Fruit fly (Drosophila melanogaster) whole organism, wandering third instar larva: ENCODE measurements around the gene Tsp29Fb.

ENCODE experiments used
- Abd-B ChIP-seq: fragments of >200 bp; optimal IDR thresholded peaks from 2 replicates; lab custom pipeline; 2017; ENCODE audit warnings: missing biosample characterization, missing genetic modification characterization
- CG9705 ChIP-seq: fragments of 200-800 bp; sonication (Bioruptor generic); optimal IDR thresholded peaks from 2 replicates; lab custom pipeline; 2018; ENCODE audit warnings: missing biosample characterization, mild to moderate bottlenecking, missing genetic modification characterization
- CrebA ChIP-seq: fragments of 200-800 bp; sonication (Bioruptor generic); optimal IDR thresholded peaks from 2 replicates; lab custom pipeline; 2016; ENCODE audit warnings: missing biosample characterization, mild to moderate bottlenecking, missing genetic modification characterization, borderline replicate concordance
- Dfd ChIP-seq: fragments of >200 bp; optimal IDR thresholded peaks from 2 replicates; lab custom pipeline; 2017; ENCODE audit warnings: missing biosample characterization, missing genetic modification characterization
- GATAd ChIP-seq: sonication (Bioruptor generic); optimal IDR thresholded peaks from 2 replicates; lab custom pipeline; 2016; ENCODE audit warnings: missing biosample characterization, missing genetic modification characterization
- HLH106 ChIP-seq: fragments of 200-800 bp; optimal IDR thresholded peaks from 3 replicates; lab custom pipeline; 2019; ENCODE audit warnings: missing biosample characterization, mild to moderate bottlenecking, missing genetic modification characterization, moderate library complexity
- Hnf4 ChIP-seq: fragments of 200-800 bp; sonication (Bioruptor generic); optimal IDR thresholded peaks from 2 replicates; lab custom pipeline; 2016; ENCODE audit warnings: missing biosample characterization, mild to moderate bottlenecking, missing genetic modification characterization
- Hr78 ChIP-seq: fragments of >200 bp; optimal IDR thresholded peaks from 2 replicates; lab custom pipeline; 2017; ENCODE audit warnings: missing biosample characterization, missing genetic modification characterization
- Hr83 ChIP-seq: fragments of 200-300 bp; sonication (Bioruptor generic); optimal IDR thresholded peaks from 2 replicates; lab custom pipeline; 2016; ENCODE audit warnings: missing biosample characterization, mild to moderate bottlenecking, missing genetic modification characterization, moderate library complexity; ENCODE audit not compliant: poor library complexity, severe bottlenecking
- Jra ChIP-seq: sonication (Bioruptor generic); optimal IDR thresholded peaks from 2 replicates; lab custom pipeline; 2016; ENCODE audit warnings: missing biosample characterization, missing genetic modification characterization
- Mio ChIP-seq: sonication (Bioruptor generic); optimal IDR thresholded peaks from 2 replicates; lab custom pipeline; 2016; ENCODE audit warnings: missing biosample characterization, missing genetic modification characterization
- N ChIP-seq: fragments of >200 bp; optimal IDR thresholded peaks from 2 replicates; lab custom pipeline; 2018; ENCODE audit warnings: missing biosample characterization, missing external identifiers, missing genetic modification characterization
- OdsH ChIP-seq: fragments of 200-800 bp; sonication (Bioruptor generic); optimal IDR thresholded peaks from 2 replicates; lab custom pipeline; 2016; ENCODE audit warnings: missing biosample characterization, mild to moderate bottlenecking, missing genetic modification characterization
- Rel ChIP-seq, 2 experiments: fragments of 200-800 bp; sonication (Bioruptor generic) in 1 of 2; optimal IDR thresholded peaks; 2 replicates in 1 of 2; 3 replicates in 1 of 2; lab custom pipeline; 2016 to 2019; ENCODE audit warnings: mild to moderate bottlenecking in 2 of 2, missing biosample characterization in 2 of 2, missing genetic modification characterization in 2 of 2, moderate library complexity in 1 of 2
- Sp1 ChIP-seq: fragments of 200-800 bp; sonication (Bioruptor generic); optimal IDR thresholded peaks from 3 replicates; lab custom pipeline; 2019; ENCODE audit warnings: missing biosample characterization, mild to moderate bottlenecking, missing genetic modification characterization, moderate library complexity
- Vsx2 ChIP-seq: fragments of 200-300, 225-300 bp; sonication (Bioruptor generic); optimal IDR thresholded peaks from 2 replicates; lab custom pipeline; 2018; ENCODE audit warnings: missing biosample characterization, missing genetic modification characterization; ENCODE audit not compliant: partially characterized antibody
- br ChIP-seq: fragments of 200-800 bp; sonication (Bioruptor generic); optimal IDR thresholded peaks from 2 replicates; lab custom pipeline; 2016; ENCODE audit warnings: missing biosample characterization, missing genetic modification characterization
- brk ChIP-seq: fragments of 200-800 bp; sonication (Bioruptor generic); optimal IDR thresholded peaks from 2 replicates; lab custom pipeline; 2016; ENCODE audit warnings: missing biosample characterization, mild to moderate bottlenecking, missing genetic modification characterization
- dl ChIP-seq, 2 experiments: fragments of 175-275, 200-275 bp in 1 of 2; fragments of 200-275 bp in 1 of 2; sonication (Bioruptor generic); optimal IDR thresholded peaks; lab custom pipeline; 2018; ENCODE audit warnings: mild to moderate bottlenecking in 2 of 2, missing biosample characterization in 2 of 2, missing genetic modification characterization in 2 of 2, moderate library complexity in 2 of 2; ENCODE audit not compliant: partially characterized antibody in 2 of 2, insufficient read depth in 1 of 2
- dmrt93B ChIP-seq: fragments of 200-800 bp; sonication (Bioruptor generic); optimal IDR thresholded peaks from 2 replicates; lab custom pipeline; 2018; ENCODE audit warnings: missing biosample characterization, mild to moderate bottlenecking, missing genetic modification characterization
- ey ChIP-seq: fragments of 200-800 bp; sonication (Bioruptor generic); optimal IDR thresholded peaks from 2 replicates; lab custom pipeline; 2016; ENCODE audit warnings: missing biosample characterization, missing genetic modification characterization
- foxo ChIP-seq, 2 experiments: fragments of 200-800 bp; sonication (Bioruptor generic); optimal IDR thresholded peaks; 2 replicates in 1 of 2; 3 replicates in 1 of 2; lab custom pipeline; 2016 to 2017; ENCODE audit warnings: missing biosample characterization in 2 of 2, missing genetic modification characterization in 2 of 2
- fru ChIP-seq: fragments of 200-800 bp; sonication (Bioruptor generic); optimal IDR thresholded peaks from 3 replicates; lab custom pipeline; 2016; ENCODE audit warnings: missing biosample characterization, mild to moderate bottlenecking, missing genetic modification characterization
- h ChIP-seq: fragments of 200-800 bp; sonication (Bioruptor generic); optimal IDR thresholded peaks from 3 replicates; lab custom pipeline; 2016; ENCODE audit warnings: missing biosample characterization, mild to moderate bottlenecking, missing genetic modification characterization
- jim ChIP-seq: fragments of 175-275, 200-325 bp; sonication (Bioruptor generic); optimal IDR thresholded peaks from 2 replicates; lab custom pipeline; 2016; ENCODE audit warnings: missing biosample characterization, mild to moderate bottlenecking, missing genetic modification characterization
- pan ChIP-seq: fragments of >200 bp; optimal IDR thresholded peaks from 2 replicates; lab custom pipeline; 2017
- psq ChIP-seq: fragments of 200-800 bp; sonication (Bioruptor generic); optimal IDR thresholded peaks from 3 replicates; lab custom pipeline; 2017; ENCODE audit warnings: missing biosample characterization, mild to moderate bottlenecking, missing genetic modification characterization, moderate library complexity
- rgr ChIP-seq: fragments of 200-800 bp; sonication (Bioruptor generic); optimal IDR thresholded peaks from 3 replicates; lab custom pipeline; 2016; ENCODE audit warnings: missing biosample characterization, mild to moderate bottlenecking, missing genetic modification characterization
- sage ChIP-seq: fragments of 200-800 bp; sonication (Bioruptor generic); optimal IDR thresholded peaks from 2 replicates; lab custom pipeline; 2016; ENCODE audit warnings: missing biosample characterization, mild to moderate bottlenecking, missing genetic modification characterization
- sv ChIP-seq: fragments of 200-800 bp; sonication (Bioruptor generic); optimal IDR thresholded peaks from 3 replicates; lab custom pipeline; 2016; ENCODE audit warnings: missing biosample characterization, missing genetic modification characterization
- tai ChIP-seq: sonication (Bioruptor generic); optimal IDR thresholded peaks from 2 replicates; lab custom pipeline; 2016; ENCODE audit warnings: missing biosample characterization, missing genetic modification characterization
- usp ChIP-seq: fragments of >200 bp; optimal IDR thresholded peaks from 2 replicates; lab custom pipeline; 2017; ENCODE audit warnings: missing biosample characterization, missing genetic modification characterization
- woc ChIP-seq: sonication (Bioruptor generic); optimal IDR thresholded peaks from 2 replicates; lab custom pipeline; 2016; ENCODE audit warnings: missing biosample characterization, mild to moderate bottlenecking, missing genetic modification characterization

Tsp29Fb gene

dm6 chr2L:8956336-8956726 lies 19.1 kb downstream of the Tsp29Fb start:
- TF ChIP-seq Abd-B (no peak), Rel (GFP tag; optimal IDR thresholded peaks at IDR 0.05; lab: Kevin White, UChicago) (no peak), Rel (tag; optimal IDR thresholded peaks at IDR 0.05; lab: Kevin White, UChicago) (peak; percentile 16)

- TF ChIP-seq psq (GFP tag; lab: Kevin White, UChicago), result no peak
- TF ChIP-seq ey (GFP tag; lab: Kevin White, UChicago), result no peak
- TF ChIP-seq Hr78 (GFP tag; lab: Kevin White, UChicago), result no peak
- TF ChIP-seq br (GFP tag; lab: Kevin White, UChicago), result no peak
- TF ChIP-seq Hnf4 (GFP tag; lab: Kevin White, UChicago), result no peak
- no peak for TF ChIP-seq dl (GFP tag; optimal IDR thresholded peaks at IDR 0.05; lab: Kevin White, UChicago; ENCODE audit: insufficient read depth in 1 of 2, partially characterized antibody in 2 of 2)
- TF ChIP-seq tai (GFP tag; lab: Kevin White, UChicago), result no peak
- no peak for TF ChIP-seq pan (lab: Kevin White, UChicago)
- TF ChIP-seq rgr (GFP tag; lab: Kevin White, UChicago), result no peak
- TF ChIP-seq Hr83, result no peak
- no peak for TF ChIP-seq CG9705 (GFP tag; lab: Kevin White, UChicago)
- no peak for TF ChIP-seq usp
- no peak for TF ChIP-seq foxo (GFP tag; optimal IDR thresholded peaks at IDR 0.05; lab: Kevin White, UChicago)
- TF ChIP-seq Abd-B, result no peak
- TF ChIP-seq CrebA (GFP tag; lab: Kevin White, UChicago), result no peak
- TF ChIP-seq brk (GFP tag; lab: Kevin White, UChicago), result no peak
Measured at dm6 chr2L:8957152-8957551, 20.0 kb downstream of the Tsp29Fb start.

- TF ChIP-seq dmrt93B (GFP tag; lab: Kevin White, UChicago) (peak; percentile 40), rgr (GFP tag; lab: Kevin White, UChicago) (peak; percentile 80), N (GFP tag; lab: Kevin White, UChicago) (no peak), fru (peak; percentile 93), woc (GFP tag; lab: Kevin White, UChicago) (peak; percentile 13), CG9705 (GFP tag; lab: Kevin White, UChicago) (peak; percentile 3), Vsx2 (GFP tag; lab: Kevin White, UChicago) (no peak), h (GFP tag; lab: Kevin White, UChicago) (peak; percentile 79), jim (GFP tag; lab: Kevin White, UChicago) (no peak), psq (GFP tag; lab: Kevin White, UChicago) (peak; percentile 87), Hr83 (peak; percentile 18), br (GFP tag; lab: Kevin White, UChicago) (peak; percentile 55), usp (no peak), Dfd (no peak), sage (GFP tag; lab: Kevin White, UChicago) (no peak), ey (GFP tag; lab: Kevin White, UChicago) (peak; percentile 94), Mio (no peak), Hnf4 (GFP tag; lab: Kevin White, UChicago) (peak; percentile 66), HLH106 (peak; percentile 56), sv (GFP tag; lab: Kevin White, UChicago) (peak; percentile 91), CrebA (GFP tag; lab: Kevin White, UChicago) (peak; percentile 57), foxo (GFP tag; optimal IDR thresholded peaks at IDR 0.05; lab: Kevin White, UChicago) (peak in 1 of 2 experiments; percentile 86), brk (GFP tag; lab: Kevin White, UChicago) (peak; percentile 95), Hr78 (GFP tag; lab: Kevin White, UChicago) (no peak), Jra (peak; percentile 27), dl (GFP tag; optimal IDR thresholded peaks at IDR 0.05; lab: Kevin White, UChicago; ENCODE audit: insufficient read depth in 1 of 2, partially characterized antibody in 2 of 2) (no peak), GATAd (GFP tag; lab: Kevin White, UChicago) (no peak), Abd-B (no peak), Sp1 (GFP tag; lab: Kevin White, UChicago) (no peak), pan (lab: Kevin White, UChicago) (no peak), OdsH (GFP tag; lab: Kevin White, UChicago) (peak; percentile 77), tai (GFP tag; lab: Kevin White, UChicago) (peak; percentile 56)
Measured at dm6 chr2L:8958046-8958497, 20.9 kb downstream of the Tsp29Fb start.
